Worm (Caenorhabditis elegans): Measurements from ENCODE around the gene kmo-2.

- TF ChIP-seq blmp-1 (tag; optimal IDR thresholded peaks at IDR 0.05; ENCODE audit: insufficient read depth) (no peak), mdl-1 (tag; optimal IDR thresholded peaks at IDR 0.05) (no peak), nhr-77 (tag; optimal IDR thresholded peaks at IDR 0.05) (no peak), nhr-10 (tag; optimal IDR thresholded peaks at IDR 0.05) (no peak), nhr-6 (tag; optimal IDR thresholded peaks at IDR 0.05) (no peak), zag-1 (tag; optimal IDR thresholded peaks at IDR 0.05) (no peak), aly-2 (tag; optimal IDR thresholded peaks at IDR 0.05) (no peak), unc-39 (tag; optimal IDR thresholded peaks at IDR 0.05) (no peak), ZK546.5 (tag; optimal IDR thresholded peaks at IDR 0.05) (no peak), snpc-4 (tag; optimal IDR thresholded peaks at IDR 0.05) (no peak), ztf-1 (GFP tag; conservative IDR thresholded peaks at IDR 0.05) (no peak), Y55F3AM.14 (GFP tag; optimal IDR thresholded peaks at IDR 0.05) (no peak), ztf-11 (tag; optimal IDR thresholded peaks at IDR 0.05) (no peak)
These were observed 43.1 kb upstream of the kmo-2 start, which contains the start of gene lhpp-1 for ce11 chrV:12111452-12111851.
